Worm (Caenorhabditis elegans): ENCODE results near the gene ram-5.

ram-5 gene

DNA sequence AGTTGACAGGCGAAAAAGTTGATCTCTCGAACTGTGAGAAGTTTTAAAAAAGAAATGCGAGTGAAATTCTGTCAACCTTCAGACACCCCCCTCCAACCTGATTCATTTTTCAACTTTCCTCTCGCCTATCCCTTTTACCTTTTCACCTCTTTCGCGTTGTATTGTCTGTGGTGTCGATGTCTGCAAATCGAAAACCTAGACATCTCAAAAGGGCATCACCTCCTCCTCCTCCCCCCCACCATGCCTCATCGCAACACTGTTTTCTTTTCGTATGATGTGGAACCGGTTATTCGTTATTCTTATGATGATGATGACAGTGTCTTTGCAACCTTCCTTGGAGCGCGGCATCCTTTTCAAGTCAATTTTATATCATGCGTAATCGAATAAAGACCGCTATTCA lies 42.0 kb upstream of the ram-5 start (continued):
- TF ChIP-seq ceh-8 (GFP tag; optimal IDR thresholded peaks at IDR 0.05) (no peak), nhr-90 (tag; optimal IDR thresholded peaks at IDR 0.05; ENCODE audit: poor library complexity) (peak; percentile 67), efl-3 (GFP tag; optimal IDR thresholded peaks at IDR 0.05) (no peak), nhr-19 (GFP tag; conservative IDR thresholded peaks at IDR 0.05) (peak; percentile 55), jun-1 (tag; optimal IDR thresholded peaks at IDR 0.05) (no peak), unc-62 (GFP tag; optimal IDR thresholded peaks at IDR 0.05) (no peak), hlh-17 (GFP tag; optimal IDR thresholded peaks at IDR 0.05; ENCODE audit: borderline replicate concordance) (no peak), C34B4.2 (tag; optimal IDR thresholded peaks at IDR 0.05) (no peak), ets-5 (GFP tag; IDR thresholded peaks at IDR 0.05) (no peak), nhr-12 (tag; optimal IDR thresholded peaks at IDR 0.05) (no peak), fkh-8 (tag; optimal IDR thresholded peaks at IDR 0.05) (no peak), efl-1 (optimal IDR thresholded peaks at IDR 0.05) (no peak), efl-1 (GFP tag; optimal IDR thresholded peaks at IDR 0.05 in 1 of 2) (peak in 1 of 2 experiments; percentile 28), rnt-1 (tag; optimal IDR thresholded peaks at IDR 0.05) (peak; percentile 1), ces-1 (GFP tag; optimal IDR thresholded peaks at IDR 0.05) (no peak), mep-1 (tag; optimal IDR thresholded peaks at IDR 0.05) (peak; percentile 59), lsy-2 (tag; optimal IDR thresholded peaks at IDR 0.05) (peak in 1 of 2 experiments; percentile 24), ceh-90 (tag; optimal IDR thresholded peaks at IDR 0.05) (no peak), zag-1 (tag; optimal IDR thresholded peaks at IDR 0.05) (no peak), fkh-4 (tag; optimal IDR thresholded peaks at IDR 0.05; ENCODE audit: borderline replicate concordance) (no peak), tlp-1 (tag; optimal IDR thresholded peaks at IDR 0.05) (no peak), snu-23 (GFP tag; optimal IDR thresholded peaks at IDR 0.05) (peak; percentile 65), lin-14 (GFP tag; optimal IDR thresholded peaks at IDR 0.05) (peak; percentile 86), mef-2 (tag; optimal IDR thresholded peaks at IDR 0.05) (no peak), unc-130 (tag; optimal IDR thresholded peaks at IDR 0.05) (no peak), vab-15 (tag; optimal IDR thresholded peaks at IDR 0.05) (no peak), xbp-1 (tag; optimal IDR thresholded peaks at IDR 0.05) (peak; percentile 1), ztf-4 (tag; optimal IDR thresholded peaks at IDR 0.05) (peak; percentile 37), elt-2 (tag; optimal IDR thresholded peaks at IDR 0.05) (no peak), isw-1 (GFP tag; IDR thresholded peaks at IDR 0.05) (no peak), pqm-1 (tag; optimal IDR thresholded peaks at IDR 0.05) (no peak), nhr-11 (tag; optimal IDR thresholded peaks at IDR 0.05) (no peak), blmp-1 (tag; optimal IDR thresholded peaks at IDR 0.05) (peak; percentile 90), nhr-28 (tag; optimal IDR thresholded peaks at IDR 0.05) (no peak), C04F5.9 (tag; optimal IDR thresholded peaks at IDR 0.05) (no peak), nhr-71 (tag; optimal IDR thresholded peaks at IDR 0.05) (peak; percentile 74), skn-1 (tag; optimal IDR thresholded peaks at IDR 0.05) (no peak)

DNA sequence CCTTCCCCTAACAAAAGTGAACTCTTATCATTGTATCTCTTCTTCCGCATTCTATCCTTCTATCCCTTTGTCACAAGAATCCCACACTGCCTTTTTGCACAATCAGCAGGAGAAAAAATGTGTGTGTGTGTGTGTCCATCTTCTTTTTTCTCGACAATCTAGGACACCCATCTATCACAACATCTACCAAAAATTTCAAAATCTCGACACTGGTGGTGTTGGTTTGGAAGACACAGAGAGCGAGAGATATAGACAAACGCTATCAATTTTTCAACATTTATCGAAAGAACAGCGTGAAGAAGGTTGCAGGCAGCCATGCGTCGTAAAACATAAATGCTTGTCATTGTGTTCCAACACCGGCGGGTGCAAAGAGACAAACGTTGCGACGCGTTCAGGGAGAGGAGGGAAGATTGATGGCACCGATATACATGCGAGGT lies 41.1 kb upstream of the ram-5 start:
- peak; percentile 48 for TF ChIP-seq irx-1 (tag; optimal IDR thresholded peaks at IDR 0.05)
- peak; percentile 65 for TF ChIP-seq snu-23 (GFP tag; optimal IDR thresholded peaks at IDR 0.05)
- TF ChIP-seq ces-1 (GFP tag; optimal IDR thresholded peaks at IDR 0.05): no peak
- no peak for TF ChIP-seq fkh-10 (GFP tag; optimal IDR thresholded peaks at IDR 0.05)
- no peak for TF ChIP-seq ama-1 (optimal IDR thresholded peaks at IDR 0.05)
- peak; percentile 85 for TF ChIP-seq nhr-71 (tag; optimal IDR thresholded peaks at IDR 0.05)
- peak in 2 of 3 experiments; percentile 10 to 21 for TF ChIP-seq ceh-82 (tag; optimal IDR thresholded peaks at IDR 0.05)
- TF ChIP-seq tlp-1 (tag; optimal IDR thresholded peaks at IDR 0.05): no peak
- no peak for TF ChIP-seq C34B4.2 (tag; optimal IDR thresholded peaks at IDR 0.05)
- TF ChIP-seq mep-1 (tag; optimal IDR thresholded peaks at IDR 0.05): peak; percentile 85
- no peak for TF ChIP-seq ztf-4 (tag; optimal IDR thresholded peaks at IDR 0.05)
- TF ChIP-seq hpl-2 (GFP tag; optimal IDR thresholded peaks at IDR 0.05): no peak
- no peak for TF ChIP-seq nhr-28 (tag; optimal IDR thresholded peaks at IDR 0.05)
- TF ChIP-seq blmp-1 (tag; optimal IDR thresholded peaks at IDR 0.05): peak; percentile 85
- TF ChIP-seq alr-1 (tag; optimal IDR thresholded peaks at IDR 0.05; ENCODE audit: borderline replicate concordance): no peak
- no peak for TF ChIP-seq ets-5 (GFP tag; IDR thresholded peaks at IDR 0.05)
- TF ChIP-seq sup-37 (GFP tag; optimal IDR thresholded peaks at IDR 0.05): no peak
- TF ChIP-seq rnt-1 (tag; optimal IDR thresholded peaks at IDR 0.05): peak; percentile 84
- TF ChIP-seq F16B12.6 (tag; optimal IDR thresholded peaks at IDR 0.05): no peak
- TF ChIP-seq unc-86 (tag; optimal IDR thresholded peaks at IDR 0.05): no peak
- no peak for TF ChIP-seq ceh-88 (GFP tag; IDR thresholded peaks at IDR 0.05)
- no peak for TF ChIP-seq fkh-4 (tag; optimal IDR thresholded peaks at IDR 0.05; ENCODE audit: borderline replicate concordance)
- TF ChIP-seq lin-39 (tag; optimal IDR thresholded peaks at IDR 0.05): peak; percentile 77
- no peak for TF ChIP-seq egl-13 (tag; optimal IDR thresholded peaks at IDR 0.05)
- TF ChIP-seq lin-14 (GFP tag; optimal IDR thresholded peaks at IDR 0.05): peak; percentile 94
- TF ChIP-seq elt-2 (tag; optimal IDR thresholded peaks at IDR 0.05): no peak
- TF ChIP-seq zag-1 (tag; optimal IDR thresholded peaks at IDR 0.05): no peak
- TF ChIP-seq aly-2 (tag; optimal IDR thresholded peaks at IDR 0.05): no peak
- no peak for TF ChIP-seq unc-30 (tag; optimal IDR thresholded peaks at IDR 0.05)
- TF ChIP-seq mef-2 (tag; optimal IDR thresholded peaks at IDR 0.05): no peak
- peak; percentile 69 for TF ChIP-seq nhr-20 (tag; optimal IDR thresholded peaks at IDR 0.05)

Data from whole organism, L1 larva.